Worm (Caenorhabditis elegans): Measurements from ENCODE around the gene D2007.1.

D2007.1 gene

DNA sequence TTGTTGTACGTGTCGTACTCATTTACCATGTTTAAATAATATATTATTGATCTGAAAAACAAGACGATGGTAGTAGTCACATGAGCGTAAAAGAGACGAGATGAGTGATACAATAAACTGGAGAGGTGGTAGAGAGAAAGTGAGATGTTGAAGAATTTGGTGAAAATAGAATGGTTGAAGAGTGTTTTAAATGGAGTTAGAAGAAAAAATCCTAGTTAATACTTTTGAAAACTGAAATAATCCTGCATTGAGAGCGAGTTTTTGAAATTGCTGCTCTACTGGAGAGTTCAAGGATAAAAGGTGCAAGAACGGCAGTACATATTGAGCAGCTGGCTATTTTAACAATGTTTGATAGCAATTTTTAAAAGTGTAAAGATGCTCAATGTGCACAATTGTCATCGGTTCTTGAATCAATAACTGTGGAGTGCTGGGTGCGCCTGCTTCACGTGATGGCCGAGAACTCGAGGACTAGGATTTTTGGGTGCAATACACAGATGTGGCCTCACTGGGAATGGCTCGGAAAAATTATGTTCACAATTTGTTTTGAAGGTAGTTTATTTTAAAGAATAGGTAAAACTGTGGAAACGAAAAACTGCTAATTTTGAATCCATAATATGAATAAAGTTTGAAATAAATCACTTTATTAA lies 3.0 kb downstream of the D2007.1 start, which contains the start of gene atg-13:
atg-13 (minus strand) TSS at position 51 of the 647 bp plus-strand sequence.
- no peak for TF ChIP-seq lsy-2 (tag; optimal IDR thresholded peaks at IDR 0.05)
- TF ChIP-seq ceh-39 (tag; optimal IDR thresholded peaks at IDR 0.05): peak; percentile 7
- no peak for TF ChIP-seq unc-62 (GFP tag; optimal IDR thresholded peaks at IDR 0.05)
- TF ChIP-seq hlh-1 (tag; optimal IDR thresholded peaks at IDR 0.05): peak; percentile 49

DNA sequence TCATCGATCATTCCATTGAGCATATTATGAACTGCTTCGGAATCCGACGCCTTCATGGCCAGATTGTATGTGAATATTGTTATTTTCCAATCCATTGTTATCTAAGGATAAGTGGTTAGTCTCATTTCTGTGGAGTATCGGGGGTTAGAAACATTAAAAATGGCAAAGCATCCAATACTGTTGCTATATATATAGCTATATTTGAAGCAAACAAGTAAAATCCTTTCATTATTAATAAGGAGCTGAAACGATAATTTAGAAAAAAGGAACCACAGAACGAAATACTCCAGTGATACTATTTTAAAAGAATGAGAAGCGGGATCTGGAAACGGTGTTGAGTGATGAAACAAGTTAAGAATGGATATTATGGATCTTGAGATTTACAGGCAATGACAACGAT lies 6.0 kb downstream of the D2007.1 start, which contains the start of gene inpp-5K:
inpp-5K (minus strand) TSS at position 101 of the 400 bp plus-strand sequence.
- no peak for TF ChIP-seq drap-1 (GFP tag; optimal IDR thresholded peaks at IDR 0.05)
- no peak for TF ChIP-seq sptf-1 (tag; optimal IDR thresholded peaks at IDR 0.05)

DNA sequence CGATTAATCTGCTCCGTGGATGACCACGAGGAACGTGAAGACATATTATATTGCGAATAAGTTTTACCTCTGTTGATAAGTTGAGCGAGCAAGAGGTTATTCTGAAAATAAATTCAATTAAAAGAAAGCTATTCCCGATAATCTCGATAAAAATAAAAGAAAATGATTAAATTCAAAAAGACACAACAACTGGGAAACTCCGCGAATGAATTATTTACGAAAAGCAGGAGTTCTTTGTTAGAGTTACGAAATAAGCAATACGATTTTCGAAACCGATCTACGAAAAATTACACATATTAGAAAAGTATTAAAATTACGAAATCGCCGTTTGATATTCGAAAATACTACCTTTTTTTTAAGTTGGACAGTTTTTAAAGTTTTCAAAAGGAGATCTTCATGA lies 8.0 kb downstream of the D2007.1 start, which contains the start of gene bath-42:
bath-42 (minus strand) TSS at position 101 of the 400 bp plus-strand sequence.
- TF ChIP-seq M03D4.4 (tag; optimal IDR thresholded peaks at IDR 0.05): no peak
- no peak for TF ChIP-seq ham-2 (GFP tag; optimal IDR thresholded peaks at IDR 0.05)
- TF ChIP-seq ztf-11 (tag; optimal IDR thresholded peaks at IDR 0.05): no peak
- no peak for TF ChIP-seq bed-3 (GFP tag; optimal IDR thresholded peaks at IDR 0.05)
- TF ChIP-seq snpc-4 (tag; optimal IDR thresholded peaks at IDR 0.05): no peak
- TF ChIP-seq unc-62 (GFP tag; optimal IDR thresholded peaks at IDR 0.05): no peak
- no peak for TF ChIP-seq tbx-8 (GFP tag; optimal IDR thresholded peaks at IDR 0.05)
- TF ChIP-seq flh-1 (GFP tag; optimal IDR thresholded peaks at IDR 0.05): no peak
- TF ChIP-seq elt-1 (tag; optimal IDR thresholded peaks at IDR 0.05; ENCODE audit: borderline replicate concordance, insufficient read depth): no peak
- no peak for TF ChIP-seq elt-3 (tag; optimal IDR thresholded peaks at IDR 0.05)
- TF ChIP-seq nhr-76 (tag; optimal IDR thresholded peaks at IDR 0.05): no peak
- no peak for TF ChIP-seq ceh-43 (GFP tag; optimal IDR thresholded peaks at IDR 0.05)
- no peak for TF ChIP-seq sptf-1 (tag; optimal IDR thresholded peaks at IDR 0.05)

DNA sequence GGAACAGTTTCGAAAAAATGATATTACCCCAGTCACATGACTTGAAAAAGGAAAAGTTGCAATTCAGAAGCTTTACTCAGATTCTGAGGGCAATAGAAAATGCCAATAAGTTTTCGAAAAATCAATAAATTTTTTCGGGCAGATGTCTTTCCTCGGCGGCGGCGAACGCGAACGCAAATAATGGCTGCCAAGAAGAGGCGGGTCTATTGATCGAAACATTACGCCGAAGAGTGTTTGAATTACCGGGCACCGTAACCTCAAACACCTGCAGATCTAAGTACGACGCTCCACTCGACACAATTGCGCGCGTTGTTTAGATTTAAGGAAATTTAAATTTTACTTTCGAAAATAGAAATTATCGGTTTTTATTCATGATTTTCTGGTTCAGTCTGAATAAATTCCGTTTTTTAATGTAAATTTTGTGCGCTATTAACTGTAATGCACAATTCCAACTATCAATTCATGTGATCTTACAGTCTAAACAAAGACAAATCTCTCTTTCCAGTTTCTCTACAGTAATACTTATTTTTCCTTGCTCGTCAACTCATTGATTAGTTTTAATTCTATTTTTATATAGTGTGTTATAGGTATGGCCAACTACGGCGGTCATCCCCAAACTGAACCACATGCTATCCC lies 8.6 kb downstream of the D2007.1 start, which contains the start of gene prp-8:
prp-8 (plus strand) TSS at position 586 of the 636 bp plus-strand sequence.
- TF ChIP-seq ham-2 (GFP tag; optimal IDR thresholded peaks at IDR 0.05): no peak
- TF ChIP-seq unc-120 (tag; optimal IDR thresholded peaks at IDR 0.05; ENCODE audit: poor library complexity, severe bottlenecking): peak; percentile 45
- peak; percentile 18 for TF ChIP-seq M03D4.4 (tag; optimal IDR thresholded peaks at IDR 0.05)
- TF ChIP-seq sptf-1 (tag; optimal IDR thresholded peaks at IDR 0.05): peak; percentile 68
- TF ChIP-seq drap-1 (GFP tag; optimal IDR thresholded peaks at IDR 0.05): peak; percentile 17
- TF ChIP-seq cnd-1 (tag; optimal IDR thresholded peaks at IDR 0.05): peak; percentile 50
- no peak for TF ChIP-seq unc-62 (GFP tag; optimal IDR thresholded peaks at IDR 0.05)
- TF ChIP-seq pha-4 (tag; optimal IDR thresholded peaks at IDR 0.05): peak; percentile 84
- TF ChIP-seq elt-1 (tag; optimal IDR thresholded peaks at IDR 0.05; ENCODE audit: borderline replicate concordance, insufficient read depth): peak; percentile 38
- TF ChIP-seq hlh-1 (tag; optimal IDR thresholded peaks at IDR 0.05): peak; percentile 43
- TF ChIP-seq lin-13 (tag; optimal IDR thresholded peaks at IDR 0.05): peak; percentile 86
- no peak for TF ChIP-seq lin-32 (GFP tag; optimal IDR thresholded peaks at IDR 0.05)
- peak; percentile 94 for TF ChIP-seq ceh-39 (tag; optimal IDR thresholded peaks at IDR 0.05)
- peak; percentile 25 for TF ChIP-seq ceh-43 (GFP tag; optimal IDR thresholded peaks at IDR 0.05)
- peak; percentile 87 for TF ChIP-seq mep-1 (tag; optimal IDR thresholded peaks at IDR 0.05)
- peak; percentile 97 for TF ChIP-seq lsy-2 (tag; optimal IDR thresholded peaks at IDR 0.05)

DNA sequence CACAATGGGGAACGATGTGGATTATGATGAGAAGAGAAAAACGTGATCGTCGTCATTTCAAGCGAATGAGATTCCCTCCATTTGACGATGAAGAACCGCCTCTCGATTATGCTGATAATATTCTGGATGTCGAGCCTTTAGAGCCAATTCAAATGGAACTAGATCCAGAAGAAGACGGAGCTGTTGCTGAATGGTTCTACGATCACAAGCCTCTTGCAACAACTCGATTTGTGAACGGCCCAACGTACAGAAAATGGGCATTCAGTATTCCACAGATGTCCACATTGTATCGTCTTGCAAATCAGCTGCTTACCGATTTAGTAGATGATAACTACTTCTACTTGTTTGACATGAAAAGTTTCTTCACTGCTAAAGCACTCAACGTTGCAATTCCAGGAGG lies 9.5 kb downstream of the D2007.1 start:
- no peak for TF ChIP-seq flh-1 (GFP tag; optimal IDR thresholded peaks at IDR 0.05)
- no peak for TF ChIP-seq lin-13 (tag; optimal IDR thresholded peaks at IDR 0.05)
- no peak for TF ChIP-seq mab-5 (tag; optimal IDR thresholded peaks at IDR 0.05)
- no peak for TF ChIP-seq nhr-237 (tag; optimal IDR thresholded peaks at IDR 0.05)
- TF ChIP-seq mls-2 (tag; optimal IDR thresholded peaks at IDR 0.05): no peak
- no peak for TF ChIP-seq cnd-1 (tag; optimal IDR thresholded peaks at IDR 0.05)
- no peak for TF ChIP-seq lsy-2 (tag; optimal IDR thresholded peaks at IDR 0.05)
- TF ChIP-seq ceh-39 (tag; optimal IDR thresholded peaks at IDR 0.05): no peak

DNA sequence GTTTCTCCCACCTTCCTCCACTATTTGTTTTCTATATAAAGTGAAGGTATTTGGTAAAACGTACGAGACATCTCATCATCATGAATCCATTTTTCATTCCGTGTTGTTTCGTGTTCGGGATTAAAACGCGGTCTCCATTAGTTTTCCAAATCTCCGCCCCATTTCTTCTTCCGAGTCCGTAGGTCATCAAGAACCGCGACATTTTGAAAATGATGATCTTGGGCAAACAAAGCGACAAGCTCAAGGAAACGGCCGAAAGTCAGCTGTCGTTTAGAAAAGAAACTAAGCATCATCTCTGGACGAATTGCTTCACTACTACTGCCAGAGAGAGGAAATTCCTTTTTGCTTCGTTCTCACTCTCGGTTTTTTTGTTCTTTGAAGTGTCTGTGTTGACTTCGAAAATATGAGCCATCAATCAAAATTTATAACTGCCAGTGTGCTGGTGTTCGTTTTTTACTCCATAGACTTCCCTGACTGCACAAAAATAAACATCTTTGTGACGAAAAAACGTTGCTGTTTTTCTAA lies 17.4 kb downstream of the D2007.1 start:
- TF ChIP-seq nhr-28 (tag; optimal IDR thresholded peaks at IDR 0.05) (no peak), hlh-1 (tag; optimal IDR thresholded peaks at IDR 0.05) (peak; percentile 50)
